Fruit fly (Drosophila melanogaster): ENCODE data around the gene Tob.

DNA sequence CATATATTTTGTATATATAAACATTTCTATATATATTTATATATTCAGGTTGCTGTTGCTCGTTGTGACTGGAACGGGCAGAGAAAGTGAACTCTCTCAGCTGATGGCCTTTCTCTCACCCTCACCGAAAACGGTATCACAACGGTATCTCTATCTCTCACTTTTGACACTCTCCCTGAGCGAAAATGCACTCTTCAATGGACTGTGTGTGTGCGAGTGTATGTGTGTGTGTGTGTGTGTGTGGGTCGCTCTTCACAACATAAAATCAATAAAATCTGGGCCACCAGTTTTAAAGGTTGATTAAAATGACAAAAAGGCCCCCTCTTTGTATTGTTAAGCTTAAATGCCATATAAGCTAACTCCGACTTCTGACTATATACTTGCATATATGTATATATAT lies 3.8 kb downstream of the Tob start:
- TF ChIP-seq Myc (optimal IDR thresholded peaks at IDR 0.05) (no peak), psq (optimal IDR thresholded peaks at IDR 0.05) (no peak), insv (optimal IDR thresholded peaks at IDR 0.05) (no peak), Sin3A (optimal IDR thresholded peaks at IDR 0.05) (no peak), ttk (optimal IDR thresholded peaks at IDR 0.05) (no peak)

Data from Kc167 (cell line).